Fruit fly (Drosophila melanogaster) whole organism, embryonic: ENCODE measurements around the gene Hsp22.

Experiments
- Atf6 ChIP-seq: fragments of 200-800 bp; sonication (Bioruptor generic); IDR thresholded peaks from 2 replicates; pipeline ENCODE4 v1.3.6; 2022; ENCODE audit warnings: missing biosample characterization, missing genetic modification characterization
- Bteb2 ChIP-seq: fragments of 200-800 bp; sonication (Bioruptor generic); optimal IDR thresholded peaks from 2 replicates; lab custom pipeline; 2016; ENCODE audit warnings: missing biosample characterization, missing genetic modification characterization
- C15 ChIP-seq: fragments of 200-800 bp; sonication (Bioruptor generic); IDR thresholded peaks from 3 replicates; pipeline ENCODE4 v1.3.6; 2022; ENCODE audit warnings: missing biosample characterization, missing genetic modification characterization
- CG10462 ChIP-seq: fragments of 200-800 bp; sonication (Bioruptor generic); optimal IDR thresholded peaks from 2 replicates; lab custom pipeline; 2016; ENCODE audit warnings: missing biosample characterization, missing genetic modification characterization
- CG11247 ChIP-seq: fragments of 200-800 bp; sonication (Bioruptor generic); IDR thresholded peaks from 2 replicates; pipeline ENCODE4 v1.3.6; 2022; ENCODE audit warnings: missing biosample characterization, missing genetic modification characterization
- CG12236 ChIP-seq: fragments of 200-800 bp; sonication (Bioruptor generic); optimal IDR thresholded peaks from 2 replicates; lab custom pipeline; 2016; ENCODE audit warnings: missing biosample characterization, missing genetic modification characterization
- CG17912 ChIP-seq: fragments of 200-800 bp; sonication (Bioruptor generic); optimal IDR thresholded peaks from 2 replicates; lab custom pipeline; 2018; ENCODE audit warnings: missing biosample characterization, mild to moderate bottlenecking, missing genetic modification characterization
- CG18764 ChIP-seq: fragments of 200-800 bp; sonication (Bioruptor generic); optimal IDR thresholded peaks from 3 replicates; lab custom pipeline; 2016; ENCODE audit warnings: missing biosample characterization, missing genetic modification characterization
- CG2116 ChIP-seq: fragments of 200-800 bp; sonication (Bioruptor generic); optimal IDR thresholded peaks from 3 replicates; lab custom pipeline; 2018; ENCODE audit warnings: missing biosample characterization, mild to moderate bottlenecking, missing genetic modification characterization
- CG2678 ChIP-seq: fragments of 200-800 bp; sonication (Bioruptor generic); optimal IDR thresholded peaks from 3 replicates; lab custom pipeline; 2019; ENCODE audit warnings: missing biosample characterization, mild to moderate bottlenecking, missing genetic modification characterization, moderate library complexity
- CG30403 ChIP-seq: fragments of 200-800 bp; sonication (Bioruptor generic); optimal IDR thresholded peaks from 3 replicates; lab custom pipeline; 2016; ENCODE audit warnings: missing biosample characterization, missing genetic modification characterization
- CG3163 ChIP-seq: fragments of 200-800 bp; sonication (Bioruptor generic); optimal IDR thresholded peaks from 3 replicates; lab custom pipeline; 2016; ENCODE audit warnings: missing biosample characterization, missing genetic modification characterization
- CG34224 ChIP-seq: fragments of 200-800 bp; sonication (Bioruptor generic); IDR thresholded peaks from 3 replicates; pipeline ENCODE4 v1.3.6; 2022; ENCODE audit warnings: missing biosample characterization, missing genetic modification characterization; ENCODE audit not compliant: partially characterized antibody
- CG3838 ChIP-seq: fragments of 200-800 bp; sonication (Bioruptor generic); optimal IDR thresholded peaks from 3 replicates; lab custom pipeline; 2016; ENCODE audit warnings: missing biosample characterization, missing genetic modification characterization
- CG4730 ChIP-seq: fragments of 200-800 bp; sonication (Bioruptor generic); IDR thresholded peaks from 2 replicates; pipeline ENCODE4 v1.3.6; 2022; ENCODE audit warnings: missing biosample characterization, missing genetic modification characterization
- CG5245 ChIP-seq: fragments of 200-800 bp; sonication (Bioruptor generic); optimal IDR thresholded peaks from 3 replicates; lab custom pipeline; 2016; ENCODE audit warnings: missing biosample characterization, missing genetic modification characterization
- CG6689 ChIP-seq: fragments of 200-800 bp; sonication (Bioruptor generic); IDR thresholded peaks from 2 replicates; pipeline ENCODE4 v1.3.6; 2022; ENCODE audit warnings: missing biosample characterization, missing genetic modification characterization
- CG7745 ChIP-seq: fragments of 200-800 bp; sonication (Bioruptor generic); optimal IDR thresholded peaks from 2 replicates; lab custom pipeline; 2018; ENCODE audit warnings: missing biosample characterization, mild to moderate bottlenecking, missing genetic modification characterization, moderate library complexity
- CG7987 ChIP-seq: fragments of 200-800 bp; sonication (Bioruptor generic); optimal IDR thresholded peaks from 2 replicates; lab custom pipeline; 2018; ENCODE audit warnings: missing biosample characterization, mild to moderate bottlenecking, missing genetic modification characterization, moderate library complexity
- CG9817 ChIP-seq: fragments of 200-800 bp; sonication (Bioruptor generic); optimal IDR thresholded peaks from 2 replicates; lab custom pipeline; 2018; ENCODE audit warnings: missing biosample characterization, mild to moderate bottlenecking, missing genetic modification characterization, moderate library complexity
- Dek ChIP-seq: fragments of 200-800 bp; sonication (Bioruptor generic); optimal IDR thresholded peaks from 3 replicates; lab custom pipeline; 2019; ENCODE audit warnings: missing biosample characterization, mild to moderate bottlenecking, missing genetic modification characterization, moderate library complexity
- H2.0 ChIP-seq: fragments of 200-800 bp; sonication (Bioruptor generic); IDR thresholded peaks from 2 replicates; pipeline ENCODE4 v1.3.6; 2022; ENCODE audit warnings: missing biosample characterization, missing genetic modification characterization
- Hey ChIP-seq: fragments of 200-800 bp; sonication (Bioruptor generic); optimal IDR thresholded peaks from 3 replicates; lab custom pipeline; 2018; ENCODE audit warnings: missing biosample characterization, mild to moderate bottlenecking, missing genetic modification characterization
- Lhr ChIP-seq: fragments of 200-800 bp; sonication (Bioruptor generic); optimal IDR thresholded peaks from 3 replicates; lab custom pipeline; 2017; ENCODE audit warnings: mild to moderate bottlenecking, missing biosample characterization, missing genetic modification reagents, missing genetic modification characterization
- MTF-1 ChIP-seq: fragments of 200-800 bp; sonication (Bioruptor generic); optimal IDR thresholded peaks from 2 replicates; lab custom pipeline; 2018; ENCODE audit warnings: missing biosample characterization, mild to moderate bottlenecking, missing genetic modification characterization, borderline replicate concordance
- Med ChIP-seq: fragments of 200-800 bp; sonication (Bioruptor generic); peaks from one replicate; lab custom pipeline; 2016; ENCODE audit warnings: missing biosample characterization, missing genetic modification characterization, mild to moderate bottlenecking, inconsistent platforms, moderate library complexity
- Mrtf ChIP-seq: fragments of 200-800 bp; sonication (Bioruptor generic); IDR thresholded peaks from 3 replicates; pipeline ENCODE4 v1.3.6; 2022; ENCODE audit warnings: missing biosample characterization, missing genetic modification characterization
- NC2α ChIP-seq: fragments of 200-800 bp; sonication (Bioruptor generic); optimal IDR thresholded peaks from 2 replicates; lab custom pipeline; 2016; ENCODE audit warnings: missing biosample characterization, missing genetic modification characterization
- Nf-YA ChIP-seq: fragments of 200-800 bp; sonication (Bioruptor generic); IDR thresholded peaks from 2 replicates; pipeline ENCODE4 v1.3.6; 2022; ENCODE audit warnings: missing biosample characterization, missing genetic modification characterization
- Oaz ChIP-seq: fragments of 200-800 bp; sonication (Bioruptor generic); IDR thresholded peaks from 2 replicates; pipeline ENCODE4 v1.3.6; 2022; ENCODE audit warnings: missing biosample characterization, missing genetic modification characterization
- Opbp ChIP-seq: fragments of 200-800 bp; sonication (Bioruptor generic); IDR thresholded peaks from 3 replicates; pipeline ENCODE4 v1.3.6; 2022; ENCODE audit warnings: missing biosample characterization, missing genetic modification characterization; ENCODE audit not compliant: partially characterized antibody
- PHDP ChIP-seq: fragments of 200-800 bp; sonication (Bioruptor generic); optimal IDR thresholded peaks from 3 replicates; lab custom pipeline; 2018; ENCODE audit warnings: missing biosample characterization, mild to moderate bottlenecking, missing genetic modification characterization, moderate library complexity
- YL-1 ChIP-seq: fragments of 200-800 bp; sonication (Bioruptor generic); optimal IDR thresholded peaks from 3 replicates; lab custom pipeline; 2017; ENCODE audit warnings: missing biosample characterization, mild to moderate bottlenecking, missing genetic modification characterization
- al ChIP-seq: fragments of 200-800 bp; sonication (Bioruptor generic); IDR thresholded peaks from 2 replicates; pipeline ENCODE4 v1.3.6; 2022; ENCODE audit warnings: missing biosample characterization, missing genetic modification characterization
- ap ChIP-seq: fragments of 200-800 bp; sonication (Bioruptor generic); IDR thresholded peaks from 2 replicates; pipeline ENCODE4 v1.3.6; 2022; ENCODE audit warnings: missing biosample characterization, missing genetic modification characterization
- chif ChIP-seq, 2 experiments: fragments of 200-800 bp; sonication (Bioruptor generic); optimal IDR thresholded peaks; 3 replicates each; lab custom pipeline; 2016; ENCODE audit warnings: missing biosample characterization in 2 of 2, missing genetic modification characterization in 2 of 2
- corto ChIP-seq: fragments of 200-800 bp; sonication (Bioruptor generic); optimal IDR thresholded peaks from 2 replicates; lab custom pipeline; 2016; ENCODE audit warnings: missing biosample characterization, mild to moderate bottlenecking, missing genetic modification characterization, moderate library complexity
- crc ChIP-seq: fragments of 200-800 bp; sonication (Bioruptor generic); optimal IDR thresholded peaks from 2 replicates; lab custom pipeline; 2016; ENCODE audit warnings: missing biosample characterization, missing genetic modification characterization
- fu2 ChIP-seq: fragments of 200-800 bp; sonication (Bioruptor generic); optimal IDR thresholded peaks from 2 replicates; lab custom pipeline; 2016; ENCODE audit warnings: missing biosample characterization, missing genetic modification characterization
- ken ChIP-seq: fragments of 200-800 bp; sonication (Bioruptor generic); IDR thresholded peaks from 3 replicates; pipeline ENCODE4 v1.3.6; 2022; ENCODE audit warnings: missing biosample characterization, missing genetic modification characterization
- lmd ChIP-seq: fragments of 200-800 bp; sonication (Bioruptor generic); IDR thresholded peaks from 2 replicates; pipeline ENCODE4 v1.3.6; 2022; ENCODE audit warnings: missing biosample characterization, missing genetic modification characterization
- lola ChIP-seq, 3 experiments: fragments of >200 bp in 2 of 3; fragments of 200-800 bp in 1 of 3; sonication (Bioruptor generic) in 1 of 3; optimal IDR thresholded peaks; 2 replicates each; lab custom pipeline; 2017 to 2019; ENCODE audit warnings: missing biosample characterization in 3 of 3, missing genetic modification characterization in 3 of 3, mild to moderate bottlenecking in 1 of 3, moderate library complexity in 1 of 3
- prd ChIP-seq, 3 experiments: fragments of >200 bp in 2 of 3; fragments of 200-800 bp in 1 of 3; sonication (Bioruptor generic) in 1 of 3; optimal IDR thresholded peaks in 2 of 3; IDR thresholded peaks in 1 of 3; 2 replicates in 2 of 3; 3 replicates in 1 of 3; pipeline versions ENCODE4 v1.3.6 to Lab custom; 2017 to 2022; ENCODE audit warnings: missing biosample characterization in 1 of 3, missing genetic modification characterization in 1 of 3
- pum ChIP-seq: fragments of 200-800 bp; sonication (Bioruptor generic); optimal IDR thresholded peaks from 2 replicates; lab custom pipeline; 2016; ENCODE audit warnings: missing biosample characterization, missing genetic modification characterization
- pzg ChIP-seq: fragments of 200-800 bp; sonication (Bioruptor generic); optimal IDR thresholded peaks from 3 replicates; lab custom pipeline; 2018; ENCODE audit warnings: missing biosample characterization, mild to moderate bottlenecking, missing genetic modification characterization, moderate library complexity
- ranshi ChIP-seq: fragments of 200-800 bp; sonication (Bioruptor generic); IDR thresholded peaks from 2 replicates; pipeline ENCODE4 v1.3.6; 2022; ENCODE audit warnings: missing biosample characterization, missing genetic modification characterization
- schlank ChIP-seq: fragments of 200-800 bp; sonication (Bioruptor generic); optimal IDR thresholded peaks from 2 replicates; lab custom pipeline; 2018; ENCODE audit warnings: missing biosample characterization, mild to moderate bottlenecking, missing genetic modification characterization
- sim ChIP-seq: fragments of 200-800 bp; sonication (Bioruptor generic); IDR thresholded peaks from 2 replicates; pipeline ENCODE4 v1.3.6; 2022; ENCODE audit warnings: missing biosample characterization, missing genetic modification characterization
- slou ChIP-seq: fragments of 200-800 bp; sonication (Bioruptor generic); optimal IDR thresholded peaks from 3 replicates; lab custom pipeline; 2016; ENCODE audit warnings: missing biosample characterization, missing genetic modification characterization
- sr ChIP-seq: fragments of 200-800 bp; sonication (Bioruptor generic); IDR thresholded peaks from 3 replicates; pipeline ENCODE4 v1.3.6; 2022; ENCODE audit warnings: missing biosample characterization, missing genetic modification characterization
- unc-4 ChIP-seq: fragments of 200-800 bp; sonication (Bioruptor generic); IDR thresholded peaks from 2 replicates; pipeline ENCODE4 v1.3.6; 2022; ENCODE audit warnings: missing biosample characterization, missing genetic modification characterization; ENCODE audit not compliant: partially characterized antibody
- yki ChIP-seq: fragments of >200 bp; optimal IDR thresholded peaks from 3 replicates; lab custom pipeline; 2018

The Hsp22 gene

dm6 chr3L:9381602-9382001 is 8.9 kb downstream of the Hsp22 start, which contains the start of gene Hsp23 (continued):
- TF ChIP-seq ken (no peak), slou (GFP tag; lab: Kevin White, UChicago) (no peak), crc (GFP tag; lab: Kevin White, UChicago) (no peak), unc-4 (0 out of 2 replicates have a peak, but pooled peaks have one; percentile 30), PHDP (tag; lab: Kevin White, UChicago) (no peak), sim (GFP tag; lab: Robert Waterston, UW) (no peak), CG17912 (GFP tag; lab: Kevin White, UChicago) (no peak), Atf6 (GFP tag; lab: Robert Waterston, UW) (no peak), CG12236 (no peak), YL-1 (GFP tag; lab: Kevin White, UChicago) (no peak), ap (GFP tag; lab: Robert Waterston, UW) (no peak), Med (GFP tag; lab: Kevin White, UChicago) (peak; percentile 64), MTF-1 (GFP tag; lab: Kevin White, UChicago) (no peak), pum (GFP tag; lab: Kevin White, UChicago) (no peak), yki (lab: Kevin White, UChicago) (no peak), schlank (tag; lab: Kevin White, UChicago) (no peak), CG2116 (GFP tag; lab: Kevin White, UChicago) (no peak), CG30403 (GFP tag; lab: Kevin White, UChicago) (no peak), lola (GFP tag; optimal IDR thresholded peaks at IDR 0.05; lab: Kevin White, UChicago) (no peak), CG4730 (GFP tag; lab: Robert Waterston, UW) (no peak), Hey (tag; lab: Kevin White, UChicago) (no peak), pzg (GFP tag; lab: Kevin White, UChicago) (peak; percentile 2), CG6689 (GFP tag; lab: Robert Waterston, UW) (no peak), CG7987 (GFP tag; lab: Kevin White, UChicago) (no peak), Oaz (GFP tag; lab: Robert Waterston, UW) (no peak), H2.0 (GFP tag; lab: Robert Waterston, UW) (no peak), CG11247 (GFP tag; lab: Robert Waterston, UW) (no peak), CG34224 (GFP tag; lab: Robert Waterston, UW) (peak; percentile 30; the same call in 1 of the 3 replicates), CG5245 (GFP tag; lab: Kevin White, UChicago) (no peak), CG3163 (GFP tag; lab: Kevin White, UChicago) (no peak), lmd (GFP tag; lab: Robert Waterston, UW) (no peak), Bteb2 (GFP tag; lab: Kevin White, UChicago) (no peak), CG7745 (tag; lab: Kevin White, UChicago) (no peak), Mrtf (GFP tag; lab: Robert Waterston, UW) (no peak), Nf-YA (GFP tag; lab: Robert Waterston, UW) (no peak), Opbp (peak; percentile 54; the same call in 2 of the 3 replicates), Dek (tag; lab: Kevin White, UChicago) (no peak), prd (optimal IDR thresholded peaks at IDR 0.05; lab: Kevin White, UChicago) (no peak), prd (GFP tag; IDR thresholded peaks at IDR 0.05; lab: Robert Waterston, UW) (no peak), CG3838 (no peak), CG2678 (tag; lab: Kevin White, UChicago) (no peak), CG18764 (no peak), fu2 (no peak), sr (GFP tag; lab: Robert Waterston, UW) (no peak), corto (GFP tag; lab: Kevin White, UChicago) (peak; percentile 24), ranshi (GFP tag; lab: Robert Waterston, UW) (no peak), al (GFP tag; lab: Robert Waterston, UW) (no peak), CG9817 (tag; lab: Kevin White, UChicago) (no peak), C15 (GFP tag; lab: Robert Waterston, UW) (no peak), chif (GFP tag; optimal IDR thresholded peaks at IDR 0.05; lab: Kevin White, UChicago) (no peak), NC2α (GFP tag; lab: Kevin White, UChicago) (no peak), CG10462 (GFP tag; lab: Kevin White, UChicago) (no peak), Lhr (GFP tag; lab: Kevin White, UChicago) (no peak)
